Fruit fly (Drosophila melanogaster): Measurements from ENCODE around the gene Trissin.
A peak's percentile ranks its signal among the peaks of the same experiment; 100 is the strongest.

The Trissin gene

DNA sequence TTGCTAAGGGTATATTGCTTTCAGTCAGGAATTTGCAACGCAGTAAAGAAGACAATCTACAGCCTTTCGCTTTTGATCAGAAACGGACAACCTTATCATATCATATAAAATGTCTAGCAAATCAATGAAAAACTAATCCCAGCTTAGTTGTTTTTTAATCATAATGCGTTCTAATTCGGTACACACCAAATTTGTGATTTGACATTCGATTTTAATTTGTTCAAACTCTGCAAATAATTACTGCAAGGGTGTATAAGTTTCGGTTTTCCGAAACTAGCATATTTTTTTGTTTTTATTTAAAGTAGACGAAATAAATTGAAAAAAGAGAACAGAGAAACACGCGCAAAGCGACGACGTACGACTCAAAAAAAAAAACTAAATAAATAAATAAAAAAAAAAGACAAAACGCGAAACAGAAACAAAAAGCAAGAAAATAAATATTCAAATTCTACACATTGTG, 12.4 kb downstream of the Trissin start (continued):
- TF ChIP-seq CG11085 (GFP tag; IDR thresholded peaks at IDR 0.05) (no peak), CG6175 (GFP tag; IDR thresholded peaks at IDR 0.05) (no peak), Ada2b (GFP tag; IDR thresholded peaks at IDR 0.05) (peak; percentile 37), row (GFP tag; IDR thresholded peaks at IDR 0.05) (peak; percentile 62; the same call in 2 of the 3 replicates), Nf-YB (GFP tag; optimal IDR thresholded peaks at IDR 0.05) (no peak), CG11093 (GFP tag; IDR thresholded peaks at IDR 0.05) (no peak), gro (GFP tag; optimal IDR thresholded peaks at IDR 0.05) (peak; percentile 42), CG5245 (GFP tag; optimal IDR thresholded peaks at IDR 0.05) (no peak), org-1 (GFP tag; optimal IDR thresholded peaks at IDR 0.05) (no peak), hb (GFP tag; IDR thresholded peaks at IDR 0.05; ENCODE audit: partially characterized antibody) (no peak), CG11247 (GFP tag; IDR thresholded peaks at IDR 0.05) (no peak), CG3726 (GFP tag; IDR thresholded peaks at IDR 0.05) (no peak), Hey (tag; optimal IDR thresholded peaks at IDR 0.05) (no peak), grn (GFP tag; optimal IDR thresholded peaks at IDR 0.05) (no peak), trh (GFP tag; optimal IDR thresholded peaks at IDR 0.05) (no peak), abd-A (tag; optimal IDR thresholded peaks at IDR 0.05) (no peak), Dfd (GFP tag; optimal IDR thresholded peaks at IDR 0.05) (no peak), Nf-YC (tag; optimal IDR thresholded peaks at IDR 0.05) (no peak), mam (GFP tag; optimal IDR thresholded peaks at IDR 0.05) (peak; percentile 51), zen (tag; optimal IDR thresholded peaks at IDR 0.05) (no peak), CG8478 (optimal IDR thresholded peaks at IDR 0.05) (no peak), CG11560 (tag; IDR thresholded peaks at IDR 0.05) (0 out of 3 replicates have a peak, but pooled peaks have one; percentile 9), sens (GFP tag) (peak; percentile 86), toy (GFP tag; IDR thresholded peaks at IDR 0.05) (no peak), wor (GFP tag; IDR thresholded peaks at IDR 0.05) (no peak), CG9932 (GFP tag; IDR thresholded peaks at IDR 0.05) (peak; percentile 70), CG8089 (GFP tag; optimal IDR thresholded peaks at IDR 0.05) (no peak), emc (GFP tag; optimal IDR thresholded peaks at IDR 0.05) (peak; percentile 8), Fer3 (tag; optimal IDR thresholded peaks at IDR 0.05) (peak; percentile 48), ap (GFP tag; IDR thresholded peaks at IDR 0.05) (no peak), HmgZ (tag; optimal IDR thresholded peaks at IDR 0.05) (peak; percentile 19), so (GFP tag; IDR thresholded peaks at IDR 0.05) (0 out of 3 replicates have a peak, but pooled peaks have one; percentile 42), CG9817 (tag; optimal IDR thresholded peaks at IDR 0.05) (peak; percentile 53), ara (GFP tag; IDR thresholded peaks at IDR 0.05) (no peak), CG1832 (GFP tag; optimal IDR thresholded peaks at IDR 0.05) (no peak), CG31224 (GFP tag; IDR thresholded peaks at IDR 0.05) (peak; percentile 9; the same call in 1 of the 2 replicates), CG6272 (GFP tag; IDR thresholded peaks at IDR 0.05) (no peak), CG10321 (GFP tag; IDR thresholded peaks at IDR 0.05) (no peak), CG11504 (tag; optimal IDR thresholded peaks at IDR 0.05) (peak; percentile 69), Ets97D (GFP tag; optimal IDR thresholded peaks at IDR 0.05) (no peak), GATAe (GFP tag; conservative IDR thresholded peaks at IDR 0.05) (no peak), dimm (GFP tag; IDR thresholded peaks at IDR 0.05) (no peak), sima (GFP tag; optimal IDR thresholded peaks at IDR 0.05) (no peak), Ravus (GFP tag; IDR thresholded peaks at IDR 0.05) (no peak), CG32532 (GFP tag; IDR thresholded peaks at IDR 0.05) (peak; percentile 69), CG10959 (GFP tag; IDR thresholded peaks at IDR 0.05) (no peak), CG10147 (GFP tag; optimal IDR thresholded peaks at IDR 0.05) (peak; percentile 72), ftz-f1 (GFP tag; optimal IDR thresholded peaks at IDR 0.05) (no peak), CG9797 (GFP tag; optimal IDR thresholded peaks at IDR 0.05) (no peak), CG6791 (GFP tag; IDR thresholded peaks at IDR 0.05; ENCODE audit: partially characterized antibody) (no peak), Awh (GFP tag; IDR thresholded peaks at IDR 0.05) (no peak), CG15601 (tag; optimal IDR thresholded peaks at IDR 0.05) (no peak), CG1602 (GFP tag; optimal IDR thresholded peaks at IDR 0.05) (no peak)
